Worm (Caenorhabditis elegans): Measurements from ENCODE around the gene irld-44.

DNA sequence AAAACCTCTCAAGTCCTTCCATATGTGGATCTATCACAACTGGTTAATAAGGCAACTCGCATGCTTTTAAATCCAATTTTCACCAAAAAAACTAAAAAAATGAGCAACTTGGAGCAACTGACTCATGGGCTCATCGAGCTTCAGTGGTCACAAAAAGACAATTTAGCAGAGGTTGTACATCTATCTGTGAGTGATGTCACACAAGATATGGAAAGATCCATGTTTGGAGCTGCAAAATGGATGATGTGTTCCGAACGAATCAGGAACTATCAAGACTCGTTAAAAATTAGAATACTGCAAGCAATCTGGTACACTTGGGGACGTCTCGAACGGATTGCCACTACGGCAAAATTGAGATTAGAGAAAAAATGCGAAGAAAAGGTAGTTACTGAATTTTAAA lies 39.6 kb upstream of the irld-44 start:
- no peak for TF ChIP-seq nhr-12 (tag; optimal IDR thresholded peaks at IDR 0.05)
- TF ChIP-seq elt-1 (tag; optimal IDR thresholded peaks at IDR 0.05): no peak
- no peak for TF ChIP-seq dmd-4 (tag; optimal IDR thresholded peaks at IDR 0.05)
- no peak for TF ChIP-seq fos-1 (tag; optimal IDR thresholded peaks at IDR 0.05)
- no peak for TF ChIP-seq lin-13 (GFP tag; optimal IDR thresholded peaks at IDR 0.05)
- TF ChIP-seq nhr-77 (tag; optimal IDR thresholded peaks at IDR 0.05): no peak
- no peak for TF ChIP-seq snpc-4 (tag; optimal IDR thresholded peaks at IDR 0.05)
